Fruit fly (Drosophila melanogaster) whole organism, prepupa: Measurements from ENCODE around the gene TotC.

Experiments used
- CG10631 ChIP-seq: fragments of 200-800 bp; sonication (Bioruptor generic); optimal IDR thresholded peaks from 2 replicates; lab custom pipeline; 2016; ENCODE audit warnings: missing biosample characterization, missing genetic modification characterization
- CG15336 ChIP-seq: fragments of 200-800 bp; sonication (Bioruptor generic); IDR thresholded peaks from 2 replicates; pipeline ENCODE4 v1.3.6; 2022; ENCODE audit warnings: missing biosample characterization, missing genetic modification characterization
- CG16779 ChIP-seq: fragments of 200-800 bp; sonication (Bioruptor generic); optimal IDR thresholded peaks from 3 replicates; lab custom pipeline; 2017; ENCODE audit warnings: missing biosample characterization, mild to moderate bottlenecking, missing genetic modification characterization
- CG3032 ChIP-seq: fragments of 200-800 bp; optimal IDR thresholded peaks from 2 replicates; lab custom pipeline; 2019; ENCODE audit warnings: missing biosample characterization, mild to moderate bottlenecking, missing genetic modification characterization, moderate library complexity
- CG31627 ChIP-seq: fragments of 200-800 bp; sonication (Bioruptor generic); optimal IDR thresholded peaks from 3 replicates; lab custom pipeline; 2016; ENCODE audit warnings: missing biosample characterization, missing genetic modification characterization
- CG32006 ChIP-seq: fragments of 200-800 bp; sonication (Bioruptor generic); optimal IDR thresholded peaks from 3 replicates; lab custom pipeline; 2017; ENCODE audit warnings: missing biosample characterization, mild to moderate bottlenecking, missing genetic modification characterization
- CG34406 ChIP-seq: fragments of 200-800 bp; sonication (Bioruptor generic); optimal IDR thresholded peaks from 3 replicates; lab custom pipeline; 2016; ENCODE audit warnings: missing biosample characterization, missing genetic modification characterization
- CG6163 ChIP-seq: fragments of 200-800 bp; sonication (Bioruptor generic); IDR thresholded peaks from 3 replicates; pipeline ENCODE4 v1.3.6; 2022; ENCODE audit warnings: missing biosample characterization, missing genetic modification characterization
- CG6276 ChIP-seq: fragments of 200-800 bp; sonication (Bioruptor generic); optimal IDR thresholded peaks from 2 replicates; lab custom pipeline; 2017; ENCODE audit warnings: missing biosample characterization, mild to moderate bottlenecking, missing genetic modification characterization
- CG6792 ChIP-seq: fragments of 200-800 bp; sonication (Bioruptor generic); optimal IDR thresholded peaks from 3 replicates; lab custom pipeline; 2016; ENCODE audit warnings: missing biosample characterization, missing genetic modification characterization
- CG6808 ChIP-seq: fragments of 200-800 bp; sonication (Bioruptor generic); optimal IDR thresholded peaks from 3 replicates; lab custom pipeline; 2017; ENCODE audit warnings: missing biosample characterization, missing genetic modification characterization, mild to moderate bottlenecking, moderate library complexity, missing genetic modification reagents
- CG6854 ChIP-seq: fragments of 200-800 bp; sonication (Bioruptor generic); optimal IDR thresholded peaks from 2 replicates; lab custom pipeline; 2017; ENCODE audit warnings: missing biosample characterization, mild to moderate bottlenecking, missing genetic modification characterization
- CG8319 ChIP-seq: fragments of 200-800 bp; sonication (Bioruptor generic); optimal IDR thresholded peaks from 3 replicates; lab custom pipeline; 2016; ENCODE audit warnings: missing biosample characterization, missing genetic modification characterization
- CG9139 ChIP-seq: fragments of 200-800 bp; sonication (Bioruptor generic); optimal IDR thresholded peaks from 3 replicates; lab custom pipeline; 2017; ENCODE audit warnings: missing biosample characterization, mild to moderate bottlenecking, missing genetic modification characterization
- Eip75B ChIP-seq: fragments of 200-800 bp; sonication (Bioruptor generic); optimal IDR thresholded peaks from 3 replicates; lab custom pipeline; 2016; ENCODE audit warnings: missing biosample characterization, missing genetic modification characterization
- Eip78C ChIP-seq: fragments of 200-800 bp; sonication (Bioruptor generic); peaks from one replicate; lab custom pipeline; 2016; ENCODE audit warnings: missing biosample characterization, missing genetic modification characterization
- Eip93F ChIP-seq: fragments of 200-800 bp; sonication (Bioruptor generic); optimal IDR thresholded peaks from 2 replicates; lab custom pipeline; 2016; ENCODE audit warnings: missing biosample characterization, mild to moderate bottlenecking, missing genetic modification characterization
- Ets21C ChIP-seq: fragments of 200-800 bp; sonication (Bioruptor generic); optimal IDR thresholded peaks from 3 replicates; lab custom pipeline; 2016; ENCODE audit warnings: missing biosample characterization, missing genetic modification characterization
- Hr39 ChIP-seq: fragments of 200-800 bp; sonication (Bioruptor generic); optimal IDR thresholded peaks from 2 replicates; lab custom pipeline; 2016; ENCODE audit warnings: missing biosample characterization, missing genetic modification characterization
- Hr4 ChIP-seq: fragments of 200-800 bp; sonication (Bioruptor generic); optimal IDR thresholded peaks from 3 replicates; lab custom pipeline; 2016; ENCODE audit warnings: missing biosample characterization, missing genetic modification characterization
- Lpt ChIP-seq: fragments of 200-800 bp; sonication (Bioruptor generic); optimal IDR thresholded peaks from 3 replicates; lab custom pipeline; 2016; ENCODE audit warnings: missing biosample characterization, missing genetic modification characterization
- OdsH ChIP-seq: fragments of 200-800 bp; sonication (Bioruptor generic); optimal IDR thresholded peaks from 3 replicates; lab custom pipeline; 2016; ENCODE audit warnings: missing biosample characterization, missing genetic modification characterization
- Smox ChIP-seq: fragments of 200-800 bp; sonication (Bioruptor generic); optimal IDR thresholded peaks from 3 replicates; lab custom pipeline; 2016; ENCODE audit warnings: missing biosample characterization, missing genetic modification characterization
- Sox102F ChIP-seq: fragments of 200-800 bp; sonication (Bioruptor generic); optimal IDR thresholded peaks from 2 replicates; lab custom pipeline; 2016; ENCODE audit warnings: missing biosample characterization, mild to moderate bottlenecking, missing genetic modification characterization
- Sox15 ChIP-seq: fragments of 200-800 bp; sonication (Bioruptor generic); optimal IDR thresholded peaks from 3 replicates; lab custom pipeline; 2016; ENCODE audit warnings: missing biosample characterization, missing genetic modification characterization
- dac ChIP-seq: fragments of 200-800 bp; sonication (Bioruptor generic); optimal IDR thresholded peaks from 2 replicates; lab custom pipeline; 2017; ENCODE audit warnings: missing biosample characterization, mild to moderate bottlenecking, missing genetic modification characterization
- dsx ChIP-seq: fragments of 200-800 bp; optimal IDR thresholded peaks from 3 replicates; lab custom pipeline; 2019; ENCODE audit warnings: missing biosample characterization, mild to moderate bottlenecking, missing genetic modification characterization, moderate library complexity; ENCODE audit not compliant: poor library complexity, severe bottlenecking
- eg ChIP-seq: fragments of 200-800 bp; sonication (Bioruptor generic); IDR thresholded peaks from 3 replicates; pipeline ENCODE4 v1.3.6; 2022; ENCODE audit warnings: missing biosample characterization, missing genetic modification characterization
- esn ChIP-seq: fragments of 200-800 bp; sonication (Bioruptor generic); optimal IDR thresholded peaks from 2 replicates; lab custom pipeline; 2016; ENCODE audit warnings: missing biosample characterization, mild to moderate bottlenecking, missing genetic modification characterization, moderate library complexity
- fd59A ChIP-seq: fragments of 200-800 bp; sonication (Bioruptor generic); optimal IDR thresholded peaks from 2 replicates; lab custom pipeline; 2017; ENCODE audit warnings: missing biosample characterization, mild to moderate bottlenecking, missing genetic modification characterization, missing genetic modification reagents
- fd85E ChIP-seq: fragments of 200-800 bp; sonication (Bioruptor generic); optimal IDR thresholded peaks from 3 replicates; lab custom pipeline; 2016; ENCODE audit warnings: missing biosample characterization, missing genetic modification characterization
- fkh ChIP-seq: fragments of 200-800 bp; sonication (Bioruptor generic); optimal IDR thresholded peaks from 3 replicates; lab custom pipeline; 2017; ENCODE audit warnings: missing biosample characterization, mild to moderate bottlenecking, missing genetic modification characterization, moderate library complexity
- lz ChIP-seq: fragments of 200-800 bp; sonication (Bioruptor generic); optimal IDR thresholded peaks from 3 replicates; lab custom pipeline; 2016; ENCODE audit warnings: missing biosample characterization, missing genetic modification characterization
- net ChIP-seq: fragments of 200-800 bp; sonication (Bioruptor generic); optimal IDR thresholded peaks from 3 replicates; lab custom pipeline; 2016; ENCODE audit warnings: missing biosample characterization, missing genetic modification characterization
- salr ChIP-seq, 2 experiments: fragments of 200-800 bp; sonication (Bioruptor generic); optimal IDR thresholded peaks; 3 replicates each; lab custom pipeline; 2016 to 2018; ENCODE audit warnings: missing biosample characterization in 2 of 2, missing genetic modification characterization in 2 of 2, mild to moderate bottlenecking in 1 of 2
- spab ChIP-seq: fragments of 200-800 bp; sonication (Bioruptor generic); optimal IDR thresholded peaks from 2 replicates; lab custom pipeline; 2017; ENCODE audit warnings: missing biosample characterization, mild to moderate bottlenecking, missing genetic modification characterization, missing genetic modification reagents
- ss ChIP-seq, 2 experiments: fragments of 200-800 bp; sonication (Bioruptor generic); optimal IDR thresholded peaks; 2 replicates in 1 of 2; 3 replicates in 1 of 2; lab custom pipeline; 2017 to 2018; ENCODE audit warnings: mild to moderate bottlenecking in 2 of 2, missing biosample characterization in 2 of 2, missing genetic modification characterization in 2 of 2, moderate library complexity in 1 of 2
- svp ChIP-seq: fragments of 200-800 bp; sonication (Bioruptor generic); peaks from one replicate; lab custom pipeline; 2016; ENCODE audit warnings: missing biosample characterization, missing genetic modification characterization
- topi ChIP-seq: fragments of 200-800 bp; sonication (Bioruptor generic); optimal IDR thresholded peaks from 3 replicates; lab custom pipeline; 2016; ENCODE audit warnings: missing biosample characterization, missing genetic modification characterization
- vri ChIP-seq: fragments of 200-800 bp; sonication (Bioruptor generic); optimal IDR thresholded peaks from 3 replicates; lab custom pipeline; 2016; ENCODE audit warnings: missing biosample characterization, mild to moderate bottlenecking, missing genetic modification characterization

TotC gene

dm6 chr3R:20872688-20873087 lies at the start of gene TotC:
TotC (plus strand) TSS chr3R:20872988.
- no peak for TF ChIP-seq CG31627 (GFP tag; lab: Kevin White, UChicago)
- no peak for TF ChIP-seq Sox15 (GFP tag; lab: Kevin White, UChicago)
- no peak for TF ChIP-seq CG6276
- no peak for TF ChIP-seq CG16779 (tag; lab: Kevin White, UChicago)
- no peak for TF ChIP-seq topi (GFP tag; lab: Kevin White, UChicago)
- no peak for TF ChIP-seq Sox102F
- no peak for TF ChIP-seq CG3032 (tag; lab: Kevin White, UChicago)
- TF ChIP-seq esn (GFP tag; lab: Kevin White, UChicago) = no peak
- TF ChIP-seq Ets21C (GFP tag; lab: Kevin White, UChicago) = no peak
- TF ChIP-seq svp (GFP tag; lab: Kevin White, UChicago) = no peak
- no peak for TF ChIP-seq spab (GFP tag; lab: Kevin White, UChicago)
- TF ChIP-seq CG8319 = no peak
- no peak for TF ChIP-seq CG6792 (GFP tag; lab: Kevin White, UChicago)
- TF ChIP-seq Eip75B = no peak
- no peak for TF ChIP-seq net (GFP tag; lab: Kevin White, UChicago)
- TF ChIP-seq Smox (GFP tag; lab: Kevin White, UChicago) = no peak
- no peak for TF ChIP-seq CG32006
- TF ChIP-seq dac (GFP tag; lab: Kevin White, UChicago) = no peak
- no peak for TF ChIP-seq Eip78C (GFP tag; lab: Kevin White, UChicago)

- TF ChIP-seq dsx (GFP tag; lab: Kevin White, UChicago) (no peak), Eip78C (GFP tag; lab: Kevin White, UChicago) (peak; percentile 20)
- TF ChIP-seq, all 60 proteins: peak for 1
Observed at dm6 chr3R:20823704-20824454, 48.9 kb upstream of the TotC start, which contains the start of gene CG17272. CG17272 (minus strand) TSS chr3R:20824239.

- peak; percentile 73 for TF ChIP-seq fkh
- no peak for TF ChIP-seq CG6854 (GFP tag; lab: Kevin White, UChicago)
Observed at dm6 chr3R:20826929-20827328, 45.9 kb upstream of the TotC start.

dm6 chr3R:20828520-20829415 lies 44.0 kb upstream of the TotC start:
- TF ChIP-seq Eip93F (GFP tag; lab: Kevin White, UChicago) (no peak), CG6792 (GFP tag; lab: Kevin White, UChicago) (no peak), CG10631 (GFP tag; lab: Kevin White, UChicago) (no peak), Hr39 (no peak), lz (GFP tag; lab: Kevin White, UChicago) (peak; percentile 6), OdsH (GFP tag; lab: Kevin White, UChicago) (no peak), fd85E (GFP tag; lab: Kevin White, UChicago) (no peak), svp (GFP tag; lab: Kevin White, UChicago) (peak; percentile 96), Lpt (no peak), fkh (peak; percentile 63), Eip78C (GFP tag; lab: Kevin White, UChicago) (peak; percentile 8), net (GFP tag; lab: Kevin White, UChicago) (no peak), eg (GFP tag; lab: Robert Waterston, UW) (0 out of 3 replicates have a peak, but pooled peaks have one; percentile 25), dsx (GFP tag; lab: Kevin White, UChicago) (peak; percentile 91), Smox (GFP tag; lab: Kevin White, UChicago) (no peak), ss (GFP tag; optimal IDR thresholded peaks at IDR 0.05; lab: Kevin White, UChicago) (peak in 1 of 2 experiments; percentile 55), CG6163 (GFP tag; lab: Robert Waterston, UW) (peak; percentile 17; the same call in 1 of the 3 replicates), CG6854 (GFP tag; lab: Kevin White, UChicago) (no peak), vri (GFP tag; lab: Kevin White, UChicago) (peak; percentile 99), CG31627 (GFP tag; lab: Kevin White, UChicago) (no peak), fd59A (GFP tag; lab: Kevin White, UChicago) (no peak), salr (GFP tag; optimal IDR thresholded peaks at IDR 0.05; lab: Kevin White, UChicago) (no peak), CG9139 (no peak), CG34406 (GFP tag; lab: Kevin White, UChicago) (no peak), CG6808 (GFP tag; lab: Kevin White, UChicago) (no peak), CG15336 (GFP tag; lab: Robert Waterston, UW) (no peak), Hr4 (no peak)
